Fruit fly (Drosophila melanogaster) whole organism, pupa: ENCODE data around the gene CG34112.
A peak's percentile ranks its signal among the peaks of the same experiment; 100 is the strongest.

Experiments
- CG14655 ChIP-seq: fragments of 200-800 bp; sonication (Bioruptor generic); optimal IDR thresholded peaks from 3 replicates; lab custom pipeline; 2017; ENCODE audit warnings: mild to moderate bottlenecking, missing biosample characterization, missing genetic modification reagents, missing genetic modification characterization
- CG32121 ChIP-seq: fragments of 200-800 bp; sonication (Bioruptor generic); IDR thresholded peaks from 2 replicates; pipeline ENCODE4 v1.3.6; 2022; ENCODE audit warnings: missing biosample characterization, missing genetic modification characterization
- CG34367 ChIP-seq: fragments of 200-800 bp; sonication (Bioruptor generic); optimal IDR thresholded peaks from 2 replicates; lab custom pipeline; 2018; ENCODE audit warnings: missing biosample characterization, mild to moderate bottlenecking, missing genetic modification characterization
- CG4496 ChIP-seq: fragments of 200-800 bp; sonication (Bioruptor generic); IDR thresholded peaks from 3 replicates; pipeline ENCODE4 v1.3.6; 2022; ENCODE audit warnings: missing biosample characterization, missing genetic modification characterization
- D1 ChIP-seq: fragments of 200-800 bp; sonication (Bioruptor generic); optimal IDR thresholded peaks from 2 replicates; lab custom pipeline; 2018; ENCODE audit warnings: missing biosample characterization, mild to moderate bottlenecking, missing genetic modification characterization, moderate library complexity
- EcR ChIP-seq: fragments of 200-800 bp; sonication (Bioruptor generic); optimal IDR thresholded peaks from 3 replicates; lab custom pipeline; 2019; ENCODE audit warnings: missing biosample characterization, missing genetic modification characterization, mild to moderate bottlenecking, moderate library complexity, missing genetic modification reagents
- Ets98B ChIP-seq: fragments of 200-800 bp; sonication (Bioruptor generic); IDR thresholded peaks from 2 replicates; pipeline ENCODE4 v1.3.6; 2022; ENCODE audit warnings: missing biosample characterization, missing genetic modification characterization
- Pif1B ChIP-seq: fragments of 200-800 bp; sonication (Bioruptor generic); optimal IDR thresholded peaks from 3 replicates; lab custom pipeline; 2016; ENCODE audit warnings: missing biosample characterization, missing genetic modification characterization
- fd96Ca ChIP-seq: fragments of 200-800 bp; sonication (Bioruptor generic); IDR thresholded peaks from 3 replicates; pipeline ENCODE4 v1.3.6; 2022; ENCODE audit warnings: missing biosample characterization, missing genetic modification characterization

DNA sequence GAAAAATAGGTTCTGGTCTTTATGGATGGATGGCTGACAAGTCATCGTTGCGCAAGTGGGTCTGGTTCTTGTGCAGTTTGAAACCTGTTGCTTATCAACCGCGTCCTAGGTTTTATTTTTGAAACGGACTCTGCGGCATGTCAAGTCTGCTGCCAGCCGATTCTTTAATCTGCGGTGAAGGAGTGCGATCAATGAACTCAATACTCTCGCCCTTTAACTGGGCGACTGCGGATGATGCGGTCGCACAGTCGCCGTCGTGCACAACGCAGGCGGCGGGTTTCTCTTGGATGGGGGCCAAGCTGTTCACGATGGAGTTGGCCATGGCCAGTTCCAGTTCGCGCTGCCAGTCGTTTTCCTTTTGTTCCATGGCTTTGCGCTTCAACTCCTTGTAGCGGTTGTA lies 13.3 kb upstream of the CG34112 start:
- TF ChIP-seq CG32121 (GFP tag; lab: Robert Waterston, UW) = no peak
- no peak for TF ChIP-seq D1 (tag; lab: Kevin White, UChicago)
- TF ChIP-seq CG14655 (GFP tag; lab: Kevin White, UChicago) = no peak
- no peak for TF ChIP-seq fd96Ca (GFP tag; lab: Robert Waterston, UW)
- TF ChIP-seq EcR (GFP tag; lab: Kevin White, UChicago) = peak; percentile 96
- no peak for TF ChIP-seq Pif1B
- no peak for TF ChIP-seq CG34367
- no peak for TF ChIP-seq Ets98B (GFP tag; lab: Robert Waterston, UW)
- TF ChIP-seq CG4496 (GFP tag; lab: Robert Waterston, UW) = no peak
